Worm (Caenorhabditis elegans) whole organism, early embryonic: ENCODE data around the gene gid-7.

Source experiments
- B0310.2 ChIP-seq: sonication (generic microtip); optimal IDR thresholded peaks from 2 replicates; lab custom pipeline; 2016; ENCODE audit warnings: mild to moderate bottlenecking, missing genetic modification characterization, missing compliant biosample characterization
- aly-1 ChIP-seq: sonication (generic microtip); optimal IDR thresholded peaks from 2 replicates; lab custom pipeline; 2016; ENCODE audit warnings: missing genetic modification characterization, missing compliant biosample characterization
- ama-1 ChIP-seq: fragments of 150-350 bp; optimal IDR thresholded peaks from 2 replicates; lab custom pipeline; 2014
- ets-7 ChIP-seq: sonication (generic microtip); optimal IDR thresholded peaks from 2 replicates; lab custom pipeline; 2016; ENCODE audit warnings: missing genotype, missing genetic modification characterization, missing compliant biosample characterization
- hmbx-1 ChIP-seq: sonication (generic microtip); optimal IDR thresholded peaks from 2 replicates; lab custom pipeline; 2016; ENCODE audit warnings: mild to moderate bottlenecking, missing genetic modification characterization, missing compliant biosample characterization

ce11 chrV:3706893-3707292 lies 50.0 kb downstream of the gid-7 start:
- TF ChIP-seq B0310.2 (tag; lab: Kevin White, UChicago) = no peak
- TF ChIP-seq ama-1 = no peak
- TF ChIP-seq ets-7 = no peak
- TF ChIP-seq hmbx-1 (tag; lab: Kevin White, UChicago) = no peak
- TF ChIP-seq aly-1 (tag; lab: Kevin White, UChicago) = no peak
